Worm (Caenorhabditis elegans): ENCODE measurements around the gene nhr-76.

DNA sequence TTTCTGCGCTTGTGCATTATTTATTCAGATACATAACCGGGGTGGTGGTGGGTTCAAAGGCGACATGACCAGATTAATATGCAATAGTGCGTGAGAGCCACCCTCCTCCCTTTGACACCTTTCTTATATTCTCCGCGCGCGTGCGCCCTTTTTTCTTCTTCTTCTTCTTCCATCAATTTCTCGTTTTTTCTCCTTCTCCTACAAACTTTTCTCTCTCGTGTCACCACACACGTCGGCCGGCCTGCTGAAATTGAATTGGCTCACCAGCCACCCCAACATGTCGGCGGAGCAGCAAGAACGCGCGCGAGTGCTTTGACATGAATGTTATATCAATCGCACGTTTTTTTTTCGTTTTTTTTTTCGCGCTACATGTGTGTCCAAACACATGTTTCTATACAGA, 32.2 kb downstream of the nhr-76 start:
- TF ChIP-seq unc-39 (tag; optimal IDR thresholded peaks at IDR 0.05), result no peak
- TF ChIP-seq ama-1 (optimal IDR thresholded peaks at IDR 0.05), result no peak
- no peak for TF ChIP-seq egl-27 (tag; optimal IDR thresholded peaks at IDR 0.05)
- no peak for TF ChIP-seq elt-1 (tag; optimal IDR thresholded peaks at IDR 0.05)
- no peak for TF ChIP-seq zag-1 (tag; optimal IDR thresholded peaks at IDR 0.05)
- no peak for TF ChIP-seq dmd-4 (tag; optimal IDR thresholded peaks at IDR 0.05)
- TF ChIP-seq lin-39 (tag; optimal IDR thresholded peaks at IDR 0.05), result no peak
